Fruit fly (Drosophila melanogaster) whole organism, embryonic: ENCODE data around the gene CG13365.

Experiments used
- Abd-B ChIP-seq: fragments of 200-800 bp; sonication (Bioruptor generic); optimal IDR thresholded peaks from 2 replicates; lab custom pipeline; 2018; ENCODE audit warnings: missing biosample characterization, mild to moderate bottlenecking, missing genetic modification characterization, moderate library complexity
- CG10147 ChIP-seq: fragments of 200-800 bp; sonication (Bioruptor generic); optimal IDR thresholded peaks from 2 replicates; lab custom pipeline; 2019; ENCODE audit warnings: missing biosample characterization, mild to moderate bottlenecking, missing genetic modification characterization, moderate library complexity
- CG10366 ChIP-seq: fragments of 200-800 bp; sonication (Bioruptor generic); IDR thresholded peaks from 2 replicates; pipeline ENCODE4 v1.3.6; 2022; ENCODE audit warnings: missing biosample characterization, missing genetic modification characterization
- CG10431 ChIP-seq: fragments of 200-800 bp; sonication (Bioruptor generic); optimal IDR thresholded peaks from 3 replicates; lab custom pipeline; 2018; ENCODE audit warnings: missing biosample characterization, mild to moderate bottlenecking, missing genetic modification characterization
- CG10565 ChIP-seq: fragments of 200-800 bp; sonication (Bioruptor generic); optimal IDR thresholded peaks from 3 replicates; lab custom pipeline; 2016; ENCODE audit warnings: missing biosample characterization, mild to moderate bottlenecking, missing genetic modification characterization
- CG14667 ChIP-seq: fragments of 200-800 bp; sonication (Bioruptor generic); IDR thresholded peaks from 2 replicates; pipeline ENCODE4 v1.3.6; 2022; ENCODE audit warnings: missing biosample characterization, missing genetic modification characterization
- CG15696 ChIP-seq: fragments of 200-800 bp; sonication (Bioruptor generic); optimal IDR thresholded peaks from 2 replicates; lab custom pipeline; 2019; ENCODE audit warnings: missing biosample characterization, mild to moderate bottlenecking, missing genetic modification characterization, moderate library complexity
- CG16779 ChIP-seq: fragments of 200-800 bp; sonication (Bioruptor generic); IDR thresholded peaks from 2 replicates; pipeline ENCODE4 v1.3.6; 2022; ENCODE audit warnings: missing biosample characterization, missing genetic modification characterization
- CG31365 ChIP-seq: fragments of 200-800 bp; sonication (Bioruptor generic); optimal IDR thresholded peaks from 2 replicates; lab custom pipeline; 2018; ENCODE audit warnings: missing biosample characterization, mild to moderate bottlenecking, missing genetic modification characterization
- CG31441 ChIP-seq: fragments of 200-800 bp; sonication (Bioruptor generic); IDR thresholded peaks from 2 replicates; pipeline ENCODE4 v1.3.6; 2022; ENCODE audit warnings: missing biosample characterization, missing genetic modification characterization
- CG34376 ChIP-seq: fragments of 200-800 bp; sonication (Bioruptor generic); optimal IDR thresholded peaks from 2 replicates; lab custom pipeline; 2018; ENCODE audit warnings: missing biosample characterization, mild to moderate bottlenecking, missing genetic modification characterization
- CG4282 ChIP-seq: fragments of 200-800 bp; sonication (Bioruptor generic); optimal IDR thresholded peaks from 2 replicates; lab custom pipeline; 2016; ENCODE audit warnings: missing biosample characterization, missing genetic modification characterization
- CG4328 ChIP-seq: fragments of 200-800 bp; sonication (Bioruptor generic); optimal IDR thresholded peaks from 3 replicates; lab custom pipeline; 2017; ENCODE audit warnings: missing biosample characterization, missing genetic modification reagents, missing genetic modification characterization
- CG4820 ChIP-seq: fragments of 200-800 bp; sonication (Bioruptor generic); optimal IDR thresholded peaks from 3 replicates; lab custom pipeline; 2016; ENCODE audit warnings: missing biosample characterization, missing genetic modification characterization
- CG6272 ChIP-seq: fragments of 200-800 bp; sonication (Bioruptor generic); IDR thresholded peaks from 2 replicates; pipeline ENCODE4 v1.3.6; 2022; ENCODE audit warnings: missing biosample characterization, missing genetic modification characterization
- CG7928 ChIP-seq: fragments of 200-800 bp; sonication (Bioruptor generic); optimal IDR thresholded peaks from 2 replicates; lab custom pipeline; 2017; ENCODE audit warnings: missing biosample characterization, mild to moderate bottlenecking, missing genetic modification characterization
- CG9932 ChIP-seq: fragments of 200-800 bp; sonication (Bioruptor generic); IDR thresholded peaks from 2 replicates; pipeline ENCODE4 v1.3.6; 2022; ENCODE audit warnings: missing biosample characterization, missing genetic modification characterization
- CTCF ChIP-seq: fragments of 200-800 bp; sonication (Bioruptor generic); optimal IDR thresholded peaks from 2 replicates; lab custom pipeline; 2017; ENCODE audit warnings: missing biosample characterization, mild to moderate bottlenecking, missing genetic modification characterization, moderate library complexity
- Camta ChIP-seq: fragments of 200-800 bp; sonication (Bioruptor generic); optimal IDR thresholded peaks from 2 replicates; lab custom pipeline; 2016; ENCODE audit warnings: missing biosample characterization, missing genetic modification characterization
- CoRest ChIP-seq: fragments of 200-800 bp; sonication (Bioruptor generic); optimal IDR thresholded peaks from 3 replicates; lab custom pipeline; 2018; ENCODE audit warnings: missing biosample characterization, mild to moderate bottlenecking, missing genetic modification characterization, moderate library complexity
- CrebB ChIP-seq: fragments of 200-800 bp; sonication (Bioruptor generic); optimal IDR thresholded peaks from 3 replicates; lab custom pipeline; 2018; ENCODE audit warnings: missing biosample characterization, mild to moderate bottlenecking, missing genetic modification characterization
- Deaf1 ChIP-seq: fragments of 200-800 bp; optimal IDR thresholded peaks from 3 replicates; lab custom pipeline; 2019; ENCODE audit warnings: missing biosample characterization, mild to moderate bottlenecking, missing genetic modification characterization, moderate library complexity
- Dek ChIP-seq: fragments of 200-800 bp; sonication (Bioruptor generic); optimal IDR thresholded peaks from 3 replicates; lab custom pipeline; 2019; ENCODE audit warnings: missing biosample characterization, mild to moderate bottlenecking, missing genetic modification characterization, moderate library complexity
- E2f1 ChIP-seq: fragments of 200-800 bp; sonication (Bioruptor generic); IDR thresholded peaks from 2 replicates; pipeline ENCODE4 v1.3.6; 2022; ENCODE audit warnings: missing biosample characterization, missing genetic modification characterization
- MBD-R2 ChIP-seq: fragments of 200-800 bp; sonication (Bioruptor generic); IDR thresholded peaks from 2 replicates; pipeline ENCODE4 v1.3.6; 2022; ENCODE audit warnings: missing biosample characterization, missing genetic modification characterization
- Max ChIP-seq: fragments of 200-800 bp; sonication (Bioruptor generic); optimal IDR thresholded peaks from 2 replicates; lab custom pipeline; 2016; ENCODE audit warnings: missing biosample characterization, mild to moderate bottlenecking, missing genetic modification characterization
- Optix ChIP-seq: fragments of 200-800 bp; sonication (Bioruptor generic); IDR thresholded peaks from 3 replicates; pipeline ENCODE4 v1.3.6; 2022; ENCODE audit warnings: missing biosample characterization, missing genetic modification characterization
- Sry-δ ChIP-seq: fragments of 200-800 bp; sonication (Bioruptor generic); optimal IDR thresholded peaks from 2 replicates; lab custom pipeline; 2016; ENCODE audit warnings: missing biosample characterization, missing genetic modification characterization
- YL-1 ChIP-seq: fragments of 200-800 bp; sonication (Bioruptor generic); optimal IDR thresholded peaks from 3 replicates; lab custom pipeline; 2017; ENCODE audit warnings: missing biosample characterization, mild to moderate bottlenecking, missing genetic modification characterization
- abd-A ChIP-seq: fragments of 200-800 bp; sonication (Bioruptor generic); optimal IDR thresholded peaks from 3 replicates; lab custom pipeline; 2019; ENCODE audit warnings: missing biosample characterization, mild to moderate bottlenecking, missing genetic modification characterization, moderate library complexity
- ash1 ChIP-seq: fragments of 200-800 bp; sonication (Bioruptor generic); optimal IDR thresholded peaks from 2 replicates; lab custom pipeline; 2018; ENCODE audit warnings: missing biosample characterization, mild to moderate bottlenecking, missing genetic modification characterization
- az2 ChIP-seq: fragments of 200-800 bp; sonication (Bioruptor generic); optimal IDR thresholded peaks from 3 replicates; lab custom pipeline; 2016; ENCODE audit warnings: missing biosample characterization, missing genetic modification characterization
- chn ChIP-seq: fragments of 200-800 bp; sonication (Bioruptor generic); optimal IDR thresholded peaks from 2 replicates; lab custom pipeline; 2016; ENCODE audit warnings: missing biosample characterization, missing genetic modification characterization
- dpn ChIP-seq, 2 experiments: fragments of 200-800 bp; sonication (Bioruptor generic); optimal IDR thresholded peaks; 3 replicates each; lab custom pipeline; 2016; ENCODE audit warnings: missing biosample characterization in 2 of 2, missing genetic modification characterization in 2 of 2
- emc ChIP-seq: fragments of 200-800 bp; sonication (Bioruptor generic); optimal IDR thresholded peaks from 2 replicates; lab custom pipeline; 2016; ENCODE audit warnings: missing biosample characterization, missing genetic modification characterization
- ewg ChIP-seq: fragments of 200-800 bp; sonication (Bioruptor generic); optimal IDR thresholded peaks from 3 replicates; lab custom pipeline; 2017; ENCODE audit warnings: mild to moderate bottlenecking, missing biosample characterization, missing genetic modification reagents, missing genetic modification characterization
- exex ChIP-seq: fragments of 200-800 bp; sonication (Bioruptor generic); optimal IDR thresholded peaks from 4 replicates; lab custom pipeline; 2018; ENCODE audit warnings: missing biosample characterization, mild to moderate bottlenecking, missing genetic modification characterization, moderate library complexity
- eyg ChIP-seq: fragments of 200-800 bp; sonication (Bioruptor generic); optimal IDR thresholded peaks from 3 replicates; lab custom pipeline; 2016; ENCODE audit warnings: missing biosample characterization, missing genetic modification characterization
- fd96Cb ChIP-seq: fragments of 200-800 bp; sonication (Bioruptor generic); optimal IDR thresholded peaks from 2 replicates; lab custom pipeline; 2018; ENCODE audit warnings: missing biosample characterization, mild to moderate bottlenecking, missing genetic modification characterization, moderate library complexity
- fu2 ChIP-seq: fragments of 200-800 bp; sonication (Bioruptor generic); optimal IDR thresholded peaks from 2 replicates; lab custom pipeline; 2016; ENCODE audit warnings: missing biosample characterization, missing genetic modification characterization
- grau ChIP-seq: fragments of 200-800 bp; optimal IDR thresholded peaks from 3 replicates; lab custom pipeline; 2019; ENCODE audit warnings: missing biosample characterization, mild to moderate bottlenecking, missing genetic modification characterization, moderate library complexity
- hb ChIP-seq: fragments of 200-800 bp; sonication (Bioruptor generic); IDR thresholded peaks from 3 replicates; pipeline ENCODE4 v1.3.6; 2022; ENCODE audit warnings: missing biosample characterization, missing genetic modification characterization; ENCODE audit not compliant: partially characterized antibody
- lab ChIP-seq: fragments of 200-800 bp; sonication (Bioruptor generic); optimal IDR thresholded peaks from 3 replicates; lab custom pipeline; 2017; ENCODE audit warnings: missing biosample characterization, missing genetic modification characterization, mild to moderate bottlenecking, moderate library complexity, missing genetic modification reagents
- lbe ChIP-seq: fragments of 200-800 bp; sonication (Bioruptor generic); optimal IDR thresholded peaks from 2 replicates; lab custom pipeline; 2016; ENCODE audit warnings: missing biosample characterization, mild to moderate bottlenecking, missing genetic modification characterization
- maf-S ChIP-seq: fragments of 200-800 bp; sonication (Bioruptor generic); optimal IDR thresholded peaks from 2 replicates; lab custom pipeline; 2016; ENCODE audit warnings: missing biosample characterization, missing genetic modification characterization
- p53 ChIP-seq: fragments of 200-800 bp; sonication (Bioruptor generic); optimal IDR thresholded peaks from 2 replicates; lab custom pipeline; 2016; ENCODE audit warnings: missing biosample characterization, missing genetic modification characterization
- pho ChIP-seq: fragments of 200-800 bp; sonication (Bioruptor generic); optimal IDR thresholded peaks from 2 replicates; lab custom pipeline; 2016; ENCODE audit warnings: missing biosample characterization, missing genetic modification characterization
- pzg ChIP-seq: fragments of 200-800 bp; sonication (Bioruptor generic); optimal IDR thresholded peaks from 3 replicates; lab custom pipeline; 2018; ENCODE audit warnings: missing biosample characterization, mild to moderate bottlenecking, missing genetic modification characterization, moderate library complexity
- repo ChIP-seq: fragments of 200-800 bp; sonication (Bioruptor generic); optimal IDR thresholded peaks from 2 replicates; lab custom pipeline; 2016; ENCODE audit warnings: missing biosample characterization, missing genetic modification characterization
- sd ChIP-seq: fragments of 200-800 bp; sonication (Bioruptor generic); optimal IDR thresholded peaks from 3 replicates; lab custom pipeline; 2018; ENCODE audit warnings: missing biosample characterization, mild to moderate bottlenecking, missing genetic modification characterization, moderate library complexity
- trem ChIP-seq: fragments of 200-800 bp; optimal IDR thresholded peaks from 3 replicates; lab custom pipeline; 2019; ENCODE audit warnings: missing biosample characterization, mild to moderate bottlenecking, missing genetic modification characterization, moderate library complexity
- wdn ChIP-seq: fragments of 200-800 bp; sonication (Bioruptor generic); IDR thresholded peaks from 2 replicates; pipeline ENCODE4 v1.3.6; 2022; ENCODE audit warnings: missing biosample characterization, missing genetic modification characterization

Gene CG13365

DNA sequence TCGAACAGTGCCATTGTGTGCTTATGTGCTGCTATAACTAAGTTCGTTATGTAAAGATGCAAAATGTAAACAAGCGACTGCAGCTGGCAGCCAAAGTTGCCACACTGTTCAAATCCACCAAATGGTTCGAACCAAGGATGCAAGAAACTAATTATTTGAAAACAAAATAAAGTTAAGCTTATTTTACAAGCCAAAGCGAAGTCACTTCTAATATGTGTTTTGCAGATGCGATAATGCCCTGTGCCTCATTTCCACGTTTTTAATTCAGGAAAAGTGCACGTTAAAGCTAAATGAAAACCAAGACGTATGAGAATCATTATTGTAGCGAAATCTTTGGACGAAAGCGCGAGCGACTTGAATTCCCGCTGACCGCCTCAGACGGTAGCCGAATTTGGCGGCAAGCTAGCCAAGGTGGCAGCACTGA is at the start of gene CG13365, which contains the start of gene Vsp37A (continued):
- no peak for TF ChIP-seq fd96Cb (tag; lab: Kevin White, UChicago)
- TF ChIP-seq pzg: peak; percentile 50
- no peak for TF ChIP-seq lbe (GFP tag; lab: Kevin White, UChicago)
- TF ChIP-seq CG10147 (GFP tag; lab: Kevin White, UChicago): peak; percentile 29
- peak; percentile 75 for TF ChIP-seq CoRest
- TF ChIP-seq trem (tag; lab: Kevin White, UChicago): peak; percentile 61
- no peak for TF ChIP-seq E2f1 (GFP tag; lab: Robert Waterston, UW)
- peak; percentile 4 for TF ChIP-seq Dek
- no peak for TF ChIP-seq p53 (GFP tag; lab: Kevin White, UChicago)
- TF ChIP-seq Deaf1 (tag; lab: Kevin White, UChicago): peak; percentile 11
- TF ChIP-seq exex (tag; lab: Kevin White, UChicago): peak; percentile 21
- peak; percentile 36 to 63 for TF ChIP-seq dpn (GFP tag; optimal IDR thresholded peaks at IDR 0.05; lab: Kevin White, UChicago)
- TF ChIP-seq CG4820: peak; percentile 15
- peak; percentile 7 for TF ChIP-seq ewg (GFP tag; lab: Kevin White, UChicago)
- peak; percentile 25 for TF ChIP-seq maf-S (GFP tag; lab: Kevin White, UChicago)
- TF ChIP-seq grau: peak; percentile 48
- peak; percentile 47 for TF ChIP-seq CG9932 (GFP tag; lab: Robert Waterston, UW)
- peak; percentile 55 for TF ChIP-seq lab (GFP tag; lab: Kevin White, UChicago)
- TF ChIP-seq CG4282: peak; percentile 49
- peak; percentile 52 for TF ChIP-seq Max
- TF ChIP-seq repo (GFP tag; lab: Kevin White, UChicago): no peak
- no peak for TF ChIP-seq Optix
- no peak for TF ChIP-seq eyg (GFP tag; lab: Kevin White, UChicago)
- TF ChIP-seq CG10431 (GFP tag; lab: Kevin White, UChicago): no peak
- peak; percentile 66 for TF ChIP-seq YL-1
- TF ChIP-seq CG16779: no peak
- no peak for TF ChIP-seq abd-A (tag; lab: Kevin White, UChicago)
- peak; percentile 58 for TF ChIP-seq CG15696 (tag; lab: Kevin White, UChicago)
- TF ChIP-seq sd (tag; lab: Kevin White, UChicago): peak; percentile 34
- peak; percentile 3 for TF ChIP-seq emc (GFP tag; lab: Kevin White, UChicago)
- peak; percentile 49 for TF ChIP-seq pho
- TF ChIP-seq hb (GFP tag; lab: Robert Waterston, UW): no peak
- TF ChIP-seq Sry-δ (GFP tag; lab: Kevin White, UChicago): peak; percentile 65
- TF ChIP-seq CG10565: no peak
- TF ChIP-seq wdn: no peak
- peak; percentile 45 for TF ChIP-seq Camta (GFP tag; lab: Kevin White, UChicago)
- TF ChIP-seq CG14667 (GFP tag; lab: Robert Waterston, UW): no peak
- peak; percentile 20; the same call in 1 of the 2 replicates for TF ChIP-seq CG10366 (GFP tag; lab: Robert Waterston, UW)
- peak; percentile 31 for TF ChIP-seq CG7928 (GFP tag; lab: Kevin White, UChicago)
- TF ChIP-seq Abd-B: peak; percentile 38
- peak; percentile 46 for TF ChIP-seq CG4328 (GFP tag; lab: Kevin White, UChicago)
- peak; percentile 25 for TF ChIP-seq fu2 (GFP tag; lab: Kevin White, UChicago)
- peak; percentile 58 for TF ChIP-seq MBD-R2
- peak; percentile 21 for TF ChIP-seq chn (GFP tag; lab: Kevin White, UChicago)
- TF ChIP-seq CTCF (GFP tag; lab: Kevin White, UChicago): peak; percentile 34
- TF ChIP-seq CrebB: no peak
- TF ChIP-seq az2 (GFP tag; lab: Kevin White, UChicago): peak; percentile 42
- peak; percentile 58 for TF ChIP-seq CG34376 (GFP tag; lab: Kevin White, UChicago)
- TF ChIP-seq CG31441: 0 out of 2 replicates have a peak, but pooled peaks have one; percentile 26
- TF ChIP-seq ash1: no peak
- TF ChIP-seq CG6272 (GFP tag; lab: Robert Waterston, UW): no peak
- no peak for TF ChIP-seq CG31365
